Worm (Caenorhabditis elegans): ENCODE results near the gene irld-52.

Gene irld-52

DNA sequence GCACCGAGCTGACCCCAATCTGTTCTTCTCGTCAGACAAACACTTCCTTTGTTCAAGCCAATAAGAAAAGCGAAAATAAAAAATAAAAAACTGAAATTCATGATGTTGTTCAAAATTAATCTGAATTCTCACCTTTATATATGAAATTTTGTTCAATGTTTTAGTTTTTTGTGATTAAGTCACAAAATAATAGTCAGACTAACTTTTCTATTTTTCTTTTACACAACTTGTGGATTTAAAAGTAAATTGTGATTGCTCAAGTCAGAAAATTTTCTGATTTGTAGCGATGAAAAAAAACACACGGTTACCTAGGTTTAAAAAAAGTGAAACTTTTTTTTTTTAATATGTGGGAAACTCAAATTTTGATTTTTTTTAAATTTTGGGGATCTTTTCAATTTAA is 38.3 kb downstream of the irld-52 start, which contains the start of gene abf-3:
Gene abf-3 (minus strand): TSS at position 101 of the 400 bp plus-strand sequence.
- TF ChIP-seq nhr-237 (tag; optimal IDR thresholded peaks at IDR 0.05) (no peak), ceh-82 (tag; optimal IDR thresholded peaks at IDR 0.05) (no peak), zag-1 (tag; optimal IDR thresholded peaks at IDR 0.05) (no peak), nhr-12 (tag; optimal IDR thresholded peaks at IDR 0.05) (no peak), egl-13 (tag; optimal IDR thresholded peaks at IDR 0.05) (no peak), unc-98 (GFP tag; IDR thresholded peaks at IDR 0.05) (no peak), C04F5.9 (tag; optimal IDR thresholded peaks at IDR 0.05) (no peak)

DNA sequence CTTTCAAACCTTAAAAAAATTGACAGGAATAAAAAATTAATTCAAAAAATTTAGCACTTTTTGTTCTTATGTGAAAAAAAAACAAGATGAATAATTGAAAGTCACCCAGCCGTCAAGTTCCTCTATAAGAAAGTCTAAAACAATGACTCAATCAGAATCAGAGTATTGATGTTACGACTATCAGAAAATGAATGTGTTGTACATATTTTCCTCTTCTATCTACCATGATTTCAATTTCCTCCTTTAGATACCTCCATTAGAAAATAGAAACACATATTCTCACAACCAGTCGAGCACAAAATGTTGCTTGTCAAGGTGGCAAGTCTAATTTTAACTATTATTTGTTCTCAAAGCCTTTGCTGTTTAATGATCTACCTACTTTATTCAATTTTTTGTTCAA is 40.5 kb downstream of the irld-52 start, which contains the start of gene srbc-48:
Gene srbc-48 (plus strand): TSS at position 301 of the 400 bp plus-strand sequence.
- TF ChIP-seq fos-1 (tag; optimal IDR thresholded peaks at IDR 0.05) = no peak
- no peak for TF ChIP-seq fkh-4 (tag; optimal IDR thresholded peaks at IDR 0.05; ENCODE audit: borderline replicate concordance)
- no peak for TF ChIP-seq blmp-1 (tag; optimal IDR thresholded peaks at IDR 0.05)
- no peak for TF ChIP-seq nhr-19 (GFP tag; conservative IDR thresholded peaks at IDR 0.05)
- no peak for TF ChIP-seq hlh-4 (tag; optimal IDR thresholded peaks at IDR 0.05)
- no peak for TF ChIP-seq C16A3.4 (tag; optimal IDR thresholded peaks at IDR 0.05)
- no peak for TF ChIP-seq rnt-1 (tag; optimal IDR thresholded peaks at IDR 0.05)
- TF ChIP-seq grh-1 (GFP tag; IDR thresholded peaks at IDR 0.05) = no peak
- TF ChIP-seq aha-1 (tag; optimal IDR thresholded peaks at IDR 0.05) = no peak
- no peak for TF ChIP-seq nhr-84 (tag; optimal IDR thresholded peaks at IDR 0.05)
- no peak for TF ChIP-seq unc-62 (GFP tag; optimal IDR thresholded peaks at IDR 0.05)
- no peak for TF ChIP-seq nhr-76 (tag; optimal IDR thresholded peaks at IDR 0.05)
- TF ChIP-seq lin-39 (tag; optimal IDR thresholded peaks at IDR 0.05) = no peak
- TF ChIP-seq mef-2 (tag; optimal IDR thresholded peaks at IDR 0.05) = no peak
- TF ChIP-seq dpl-1 (GFP tag; optimal IDR thresholded peaks at IDR 0.05) = no peak

DNA sequence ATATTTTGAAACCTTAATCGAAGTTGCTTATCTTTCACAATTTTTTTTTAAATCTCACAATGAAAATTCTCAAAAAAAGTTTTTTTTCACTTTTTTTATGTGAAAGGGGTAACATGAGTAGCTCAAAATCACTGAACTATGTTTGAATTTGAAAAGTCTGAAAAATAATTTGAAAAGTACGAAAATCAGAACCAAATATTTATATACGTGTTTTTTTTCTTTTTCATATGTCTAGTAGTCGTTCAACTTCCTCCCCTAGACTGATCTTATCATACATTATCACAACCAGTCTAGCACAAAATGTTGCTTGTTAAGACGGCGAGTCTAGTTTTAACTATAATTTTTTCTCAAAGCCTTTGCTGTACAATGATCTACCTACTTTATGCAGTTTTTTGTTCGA is 41.9 kb downstream of the irld-52 start, which contains the start of gene srbc-49:
Gene srbc-49 (plus strand): TSS at position 301 of the 400 bp plus-strand sequence.
- no peak for TF ChIP-seq efl-1 (optimal IDR thresholded peaks at IDR 0.05)
- peak in 1 of 2 experiments; percentile 42 for TF ChIP-seq efl-1 (GFP tag; optimal IDR thresholded peaks at IDR 0.05 in 1 of 2)
- no peak for TF ChIP-seq nhr-71 (tag; optimal IDR thresholded peaks at IDR 0.05)

DNA sequence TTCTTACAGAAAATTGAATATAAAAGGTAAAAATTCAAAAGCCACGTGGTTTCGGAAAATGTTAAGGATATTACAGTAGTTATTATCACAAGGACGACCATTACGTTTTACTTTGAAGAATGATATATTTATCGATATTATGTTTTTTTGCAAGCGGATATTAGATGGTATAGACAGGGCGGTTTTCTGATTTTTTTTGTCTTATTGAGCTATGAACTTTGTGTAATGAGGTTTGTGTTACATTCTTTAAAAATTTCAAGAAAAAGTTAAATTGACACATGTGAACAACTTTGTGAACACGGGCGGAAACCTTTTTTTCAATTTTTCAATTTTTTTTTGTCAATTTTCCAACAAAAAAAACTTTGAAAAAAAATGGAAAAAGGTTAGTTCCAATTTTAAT is 45.4 kb downstream of the irld-52 start, which contains the start of gene srbc-50:
Gene srbc-50 (minus strand): TSS at position 101 of the 400 bp plus-strand sequence.
- no peak for TF ChIP-seq fkh-8 (tag; optimal IDR thresholded peaks at IDR 0.05)
- TF ChIP-seq hlh-4 (tag; optimal IDR thresholded peaks at IDR 0.05) = no peak
- TF ChIP-seq jun-1 (tag; optimal IDR thresholded peaks at IDR 0.05) = no peak
- no peak for TF ChIP-seq pag-3 (tag; optimal IDR thresholded peaks at IDR 0.05; ENCODE audit: borderline replicate concordance, insufficient read depth)
- TF ChIP-seq F16B12.6 (tag; optimal IDR thresholded peaks at IDR 0.05) = no peak
- TF ChIP-seq nhr-11 (tag; optimal IDR thresholded peaks at IDR 0.05) = no peak
- no peak for TF ChIP-seq lin-15B (tag; optimal IDR thresholded peaks at IDR 0.05)
- TF ChIP-seq nhr-71 (tag; optimal IDR thresholded peaks at IDR 0.05) = no peak
- no peak for TF ChIP-seq mef-2 (tag; optimal IDR thresholded peaks at IDR 0.05)
- no peak for TF ChIP-seq tlp-1 (tag; optimal IDR thresholded peaks at IDR 0.05)
- no peak for TF ChIP-seq lin-14 (GFP tag; optimal IDR thresholded peaks at IDR 0.05)
- TF ChIP-seq nhr-47 (tag; optimal IDR thresholded peaks at IDR 0.05) = no peak
- no peak for TF ChIP-seq egl-13 (tag; optimal IDR thresholded peaks at IDR 0.05)
- no peak for TF ChIP-seq nhr-20 (tag; optimal IDR thresholded peaks at IDR 0.05)
- TF ChIP-seq dsc-1 (tag; optimal IDR thresholded peaks at IDR 0.05) = no peak
- no peak for TF ChIP-seq snu-23 (GFP tag; optimal IDR thresholded peaks at IDR 0.05)
- no peak for TF ChIP-seq ceh-90 (tag; optimal IDR thresholded peaks at IDR 0.05)
- TF ChIP-seq sup-37 (GFP tag; optimal IDR thresholded peaks at IDR 0.05) = no peak

All from whole organism, L1 larva.